Worm (Caenorhabditis elegans) whole organism, early embryonic: Measurements from ENCODE around the gene C25G4.3.

ENCODE experiments used
- F13C5.2 ChIP-seq: sonication (generic microtip); optimal IDR thresholded peaks from 2 replicates; lab custom pipeline; 2017; ENCODE audit warnings: mild to moderate bottlenecking, missing genetic modification characterization, inconsistent platforms, missing compliant biosample characterization
- ceh-13 ChIP-seq: fragments of 200-800 bp; sonication (Bioruptor generic); optimal IDR thresholded peaks from 2 replicates; lab custom pipeline; 2018; ENCODE audit warnings: mild to moderate bottlenecking, missing genetic modification characterization, missing compliant biosample characterization
- ets-7 ChIP-seq: sonication (generic microtip); optimal IDR thresholded peaks from 2 replicates; lab custom pipeline; 2016; ENCODE audit warnings: missing genotype, missing genetic modification characterization, missing compliant biosample characterization
- hnd-1 ChIP-seq: sonication (generic microtip); optimal IDR thresholded peaks from 2 replicates; lab custom pipeline; 2016; ENCODE audit warnings: missing genetic modification characterization, missing compliant biosample characterization
- tbx-11 ChIP-seq: fragments of 200-800 bp; sonication (Bioruptor generic); IDR thresholded peaks from 2 replicates; pipeline ENCODE4 v1.3.6; 2022; ENCODE audit warnings: missing genetic modification characterization, missing compliant biosample characterization

Gene C25G4.3

ce11 chrIV:12396645-12397258 is 48.9 kb downstream of the C25G4.3 start:
- TF ChIP-seq F13C5.2 (tag; lab: Kevin White, UChicago) (no peak), ets-7 (tag; lab: Kevin White, UChicago) (no peak), hnd-1 (tag; lab: Kevin White, UChicago) (no peak), tbx-11 (GFP tag; lab: Robert Waterston, UW) (no peak), ceh-13 (GFP tag; lab: Kevin White, UChicago) (no peak)
